Worm (Caenorhabditis elegans) whole organism, L4 larva: ENCODE measurements around the gene npr-29.

Source experiments
- F49E8.2 ChIP-seq: sonication (generic microtip); optimal IDR thresholded peaks from 2 replicates; lab custom pipeline; 2016; ENCODE audit warnings: missing compliant biosample characterization, mild to moderate bottlenecking, missing genetic modification characterization, borderline replicate concordance
- ZK546.5 ChIP-seq, 2 experiments: sonication (generic microtip); optimal IDR thresholded peaks; 2 replicates each; lab custom pipeline; 2017; ENCODE audit warnings: missing biosample characterization in 2 of 2, missing genetic modification characterization in 2 of 2
- arid-1 ChIP-seq: fragments of 200-800 bp; sonication (Bioruptor generic); conservative IDR thresholded peaks from 2 replicates; pipeline ENCODE4 v1.3.6; 2022; ENCODE audit warnings: missing genetic modification reagents, missing genetic modification characterization, missing compliant biosample characterization
- dpl-1 ChIP-seq: fragments of 150-350 bp; optimal IDR thresholded peaks from 2 replicates; lab custom pipeline; 2014; ENCODE audit warnings: missing biosample characterization, missing genetic modification reagents, missing genetic modification characterization
- jun-1 ChIP-seq: fragments of 150-350 bp; optimal IDR thresholded peaks from 2 replicates; lab custom pipeline; 2014; ENCODE audit warnings: missing biosample characterization, missing genetic modification reagents, missing genetic modification characterization
- lin-15B ChIP-seq: fragments of 150-350 bp; sonication (generic microtip); optimal IDR thresholded peaks from 3 replicates; lab custom pipeline; 2014; ENCODE audit warnings: missing biosample characterization, missing genetic modification characterization
- lsy-2 ChIP-seq, 2 experiments: fragments of 150-350 bp in 1 of 2; sonication (generic microtip) in 1 of 2; optimal IDR thresholded peaks; 2 replicates each; lab custom pipeline; 2014 to 2017; ENCODE audit warnings: missing biosample characterization in 2 of 2, missing genetic modification characterization in 2 of 2
- nhr-11 ChIP-seq: fragments of 150-350 bp; optimal IDR thresholded peaks from 2 replicates; lab custom pipeline; 2014; ENCODE audit warnings: missing biosample characterization, missing genetic modification characterization
- rbr-2 ChIP-seq: sonication (generic microtip); optimal IDR thresholded peaks from 2 replicates; lab custom pipeline; 2016; ENCODE audit warnings: missing genotype, missing genetic modification characterization, missing compliant biosample characterization
- unc-130 ChIP-seq: sonication (generic microtip); optimal IDR thresholded peaks from 2 replicates; lab custom pipeline; 2016; ENCODE audit warnings: missing genetic modification reagents, missing genetic modification characterization, missing compliant biosample characterization

ce11 chrIII:9258510-9258909 lies 43.2 kb upstream of the npr-29 start:
- no peak for TF ChIP-seq dpl-1 (GFP tag; lab: Kevin White, UChicago)
- TF ChIP-seq rbr-2 (tag; lab: Kevin White, UChicago), result no peak
- no peak for TF ChIP-seq lin-15B (tag; lab: Kevin White, UChicago)
- TF ChIP-seq ZK546.5 (tag; optimal IDR thresholded peaks at IDR 0.05; lab: Kevin White, UChicago), result no peak
- no peak for TF ChIP-seq lsy-2 (tag; optimal IDR thresholded peaks at IDR 0.05; lab: Kevin White, UChicago)
- TF ChIP-seq nhr-11 (tag; lab: Kevin White, UChicago), result no peak
- TF ChIP-seq arid-1 (GFP tag; lab: Robert Waterston, UW), result no peak
- no peak for TF ChIP-seq F49E8.2 (tag; lab: Kevin White, UChicago)
- TF ChIP-seq jun-1 (tag; lab: Kevin White, UChicago), result no peak
- no peak for TF ChIP-seq unc-130 (GFP tag; lab: Kevin White, UChicago)
